Fruit fly (Drosophila melanogaster) whole organism, embryonic: ENCODE measurements around the gene Neu2.

Source experiments
- CG10267 ChIP-seq: fragments of 200-800 bp; sonication (Bioruptor generic); optimal IDR thresholded peaks from 2 replicates; lab custom pipeline; 2018; ENCODE audit warnings: missing biosample characterization, mild to moderate bottlenecking, missing genetic modification characterization, moderate library complexity
- CG10321 ChIP-seq: fragments of 200-800 bp; sonication (Bioruptor generic); IDR thresholded peaks from 2 replicates; pipeline ENCODE4 v1.3.6; 2022; ENCODE audit warnings: missing biosample characterization, missing genetic modification characterization
- CG10543 ChIP-seq: fragments of 200-800 bp; sonication (Bioruptor generic); optimal IDR thresholded peaks from 3 replicates; lab custom pipeline; 2017; ENCODE audit warnings: missing biosample characterization, mild to moderate bottlenecking, missing genetic modification characterization, moderate library complexity
- CG11696 ChIP-seq: fragments of 200-800 bp; sonication (Bioruptor generic); IDR thresholded peaks from 2 replicates; pipeline ENCODE4 v1.3.6; 2022; ENCODE audit warnings: missing biosample characterization, missing genetic modification characterization
- CG12104 ChIP-seq: fragments of 200-800 bp; sonication (Bioruptor generic); optimal IDR thresholded peaks from 3 replicates; lab custom pipeline; 2016; ENCODE audit warnings: missing biosample characterization, missing genetic modification characterization
- CG1233 ChIP-seq: fragments of 200-800 bp; sonication (Bioruptor generic); optimal IDR thresholded peaks from 4 replicates; lab custom pipeline; 2018; ENCODE audit warnings: missing biosample characterization, mild to moderate bottlenecking, missing genetic modification characterization
- CG13424 ChIP-seq: fragments of 200-800 bp; sonication (Bioruptor generic); optimal IDR thresholded peaks from 2 replicates; lab custom pipeline; 2019; ENCODE audit warnings: missing biosample characterization, mild to moderate bottlenecking, missing genetic modification characterization, moderate library complexity
- CG14710 ChIP-seq: fragments of 200-800 bp; sonication (Bioruptor generic); optimal IDR thresholded peaks from 3 replicates; lab custom pipeline; 2019; ENCODE audit warnings: missing biosample characterization, mild to moderate bottlenecking, missing genetic modification characterization, moderate library complexity
- CG14860 ChIP-seq: fragments of 200-800 bp; sonication (Bioruptor generic); IDR thresholded peaks from 3 replicates; pipeline ENCODE4 v1.3.6; 2022; ENCODE audit warnings: missing biosample characterization, missing genetic modification characterization; ENCODE audit not compliant: partially characterized antibody
- CG15269 ChIP-seq: fragments of 200-800 bp; sonication (Bioruptor generic); optimal IDR thresholded peaks from 2 replicates; lab custom pipeline; 2018; ENCODE audit warnings: missing biosample characterization, mild to moderate bottlenecking, missing genetic modification characterization, moderate library complexity
- CG16813 ChIP-seq: fragments of 200-800 bp; sonication (Bioruptor generic); IDR thresholded peaks from 3 replicates; pipeline ENCODE4 v1.3.6; 2022; ENCODE audit warnings: missing biosample characterization, missing genetic modification characterization; ENCODE audit not compliant: partially characterized antibody
- CG16815 ChIP-seq: fragments of 200-800 bp; sonication (Bioruptor generic); optimal IDR thresholded peaks from 3 replicates; lab custom pipeline; 2017; ENCODE audit warnings: missing biosample characterization, mild to moderate bottlenecking, missing genetic modification characterization
- CG17328 ChIP-seq: fragments of 200-800 bp; sonication (Bioruptor generic); IDR thresholded peaks from 2 replicates; pipeline ENCODE4 v1.3.6; 2022; ENCODE audit warnings: missing biosample characterization, missing genetic modification characterization
- CG1832 ChIP-seq: fragments of 200-800 bp; sonication (Bioruptor generic); optimal IDR thresholded peaks from 2 replicates; lab custom pipeline; 2017; ENCODE audit warnings: missing biosample characterization, mild to moderate bottlenecking, missing genetic modification characterization, inconsistent platforms
- CG33213 ChIP-seq: fragments of 200-800 bp; sonication (Bioruptor generic); optimal IDR thresholded peaks from 3 replicates; lab custom pipeline; 2016; ENCODE audit warnings: missing biosample characterization, missing genetic modification characterization
- CG33557 ChIP-seq: fragments of 200-800 bp; sonication (Bioruptor generic); optimal IDR thresholded peaks from 2 replicates; lab custom pipeline; 2019; ENCODE audit warnings: missing biosample characterization, mild to moderate bottlenecking, missing genetic modification characterization, moderate library complexity
- CG42726 ChIP-seq: fragments of 200-800 bp; sonication (Bioruptor generic); IDR thresholded peaks from 2 replicates; pipeline ENCODE4 v1.3.6; 2022; ENCODE audit warnings: missing biosample characterization, missing genetic modification characterization; ENCODE audit not compliant: partially characterized antibody
- CG4360 ChIP-seq: fragments of 200-800 bp; sonication (Bioruptor generic); IDR thresholded peaks from 2 replicates; pipeline ENCODE4 v1.3.6; 2022; ENCODE audit warnings: missing biosample characterization, missing genetic modification characterization
- CG4404 ChIP-seq: fragments of 200-800 bp; sonication (Bioruptor generic); IDR thresholded peaks from 2 replicates; pipeline ENCODE4 v1.3.6; 2022; ENCODE audit warnings: missing biosample characterization, missing genetic modification characterization
- CG4730 ChIP-seq: fragments of 200-800 bp; sonication (Bioruptor generic); IDR thresholded peaks from 2 replicates; pipeline ENCODE4 v1.3.6; 2022; ENCODE audit warnings: missing biosample characterization, missing genetic modification characterization
- CG8359 ChIP-seq: fragments of 200-800 bp; sonication (Bioruptor generic); optimal IDR thresholded peaks from 2 replicates; lab custom pipeline; 2017; ENCODE audit warnings: missing biosample characterization, mild to moderate bottlenecking, missing genetic modification characterization, borderline replicate concordance
- CG9797 ChIP-seq: fragments of 200-800 bp; sonication (Bioruptor generic); optimal IDR thresholded peaks from 3 replicates; lab custom pipeline; 2018; ENCODE audit warnings: missing biosample characterization, mild to moderate bottlenecking, missing genetic modification characterization
- E2f1 ChIP-seq: fragments of 200-800 bp; sonication (Bioruptor generic); IDR thresholded peaks from 2 replicates; pipeline ENCODE4 v1.3.6; 2022; ENCODE audit warnings: missing biosample characterization, missing genetic modification characterization
- ERR ChIP-seq: fragments of 200-800 bp; sonication (Bioruptor generic); optimal IDR thresholded peaks from 2 replicates; lab custom pipeline; 2016; ENCODE audit warnings: missing biosample characterization, missing genetic modification characterization
- HLHmδ ChIP-seq: fragments of 200-800 bp; sonication (Bioruptor generic); optimal IDR thresholded peaks from 2 replicates; lab custom pipeline; 2018; ENCODE audit warnings: missing biosample characterization, mild to moderate bottlenecking, missing genetic modification characterization, moderate library complexity
- Med ChIP-seq: fragments of 200-800 bp; sonication (Bioruptor generic); peaks from one replicate; lab custom pipeline; 2016; ENCODE audit warnings: missing biosample characterization, missing genetic modification characterization, mild to moderate bottlenecking, inconsistent platforms, moderate library complexity
- Nf-YB ChIP-seq: fragments of 200-800 bp; sonication (Bioruptor generic); optimal IDR thresholded peaks from 3 replicates; lab custom pipeline; 2019; ENCODE audit warnings: missing biosample characterization, mild to moderate bottlenecking, missing genetic modification characterization, moderate library complexity
- Nf-YC ChIP-seq: fragments of 200-800 bp; optimal IDR thresholded peaks from 3 replicates; lab custom pipeline; 2019; ENCODE audit warnings: missing biosample characterization, mild to moderate bottlenecking, missing genetic modification characterization, moderate library complexity
- Taf1 ChIP-seq: fragments of 200-800 bp; sonication (Bioruptor generic); IDR thresholded peaks from 2 replicates; pipeline ENCODE4 v1.3.6; 2022; ENCODE audit warnings: missing biosample characterization, missing genetic modification characterization
- ac ChIP-seq: fragments of 200-800 bp; sonication (Bioruptor generic); optimal IDR thresholded peaks from 3 replicates; lab custom pipeline; 2017; ENCODE audit warnings: missing biosample characterization, mild to moderate bottlenecking, missing genetic modification characterization
- ara ChIP-seq: fragments of 200-800 bp; sonication (Bioruptor generic); IDR thresholded peaks from 2 replicates; pipeline ENCODE4 v1.3.6; 2022; ENCODE audit warnings: missing biosample characterization, missing genetic modification characterization
- bcd ChIP-seq: fragments of 200-800 bp; sonication (Bioruptor generic); optimal IDR thresholded peaks from 2 replicates; lab custom pipeline; 2017; ENCODE audit warnings: missing biosample characterization, mild to moderate bottlenecking, missing genetic modification characterization
- cg ChIP-seq: fragments of 200-800 bp; sonication (Bioruptor generic); optimal IDR thresholded peaks from 3 replicates; lab custom pipeline; 2019; ENCODE audit warnings: missing biosample characterization, mild to moderate bottlenecking, missing genetic modification characterization, moderate library complexity
- chm ChIP-seq: fragments of 200-800 bp; sonication (Bioruptor generic); IDR thresholded peaks from 2 replicates; pipeline ENCODE4 v1.3.6; 2022; ENCODE audit warnings: missing biosample characterization, missing genetic modification characterization
- dmrt11E ChIP-seq: fragments of 200-800 bp; sonication (Bioruptor generic); optimal IDR thresholded peaks from 3 replicates; lab custom pipeline; 2018; ENCODE audit warnings: missing biosample characterization, mild to moderate bottlenecking, missing genetic modification characterization, moderate library complexity
- grau ChIP-seq: fragments of 200-800 bp; optimal IDR thresholded peaks from 3 replicates; lab custom pipeline; 2019; ENCODE audit warnings: missing biosample characterization, mild to moderate bottlenecking, missing genetic modification characterization, moderate library complexity
- ham ChIP-seq: fragments of 200-800 bp; sonication (Bioruptor generic); IDR thresholded peaks from 2 replicates; pipeline ENCODE4 v1.3.6; 2022; ENCODE audit warnings: missing biosample characterization, missing genetic modification characterization
- insv ChIP-seq, 2 experiments: fragments of 200-800 bp; sonication (Bioruptor generic); optimal IDR thresholded peaks; 3 replicates each; lab custom pipeline; 2016 to 2018; ENCODE audit warnings: missing biosample characterization in 2 of 2, missing genetic modification characterization in 2 of 2
- lola ChIP-seq, 3 experiments: fragments of >200 bp in 2 of 3; fragments of 200-800 bp in 1 of 3; sonication (Bioruptor generic) in 1 of 3; optimal IDR thresholded peaks; 2 replicates each; lab custom pipeline; 2017 to 2019; ENCODE audit warnings: missing biosample characterization in 3 of 3, missing genetic modification characterization in 3 of 3, mild to moderate bottlenecking in 1 of 3, moderate library complexity in 1 of 3
- otp ChIP-seq: fragments of 200-800 bp; sonication (Bioruptor generic); IDR thresholded peaks from 3 replicates; pipeline ENCODE4, ENCODE4 v1.3.6; 2022; ENCODE audit warnings: missing biosample characterization, missing genetic modification characterization
- phol ChIP-seq: fragments of 200-800 bp; sonication (Bioruptor generic); optimal IDR thresholded peaks from 3 replicates; lab custom pipeline; 2018; ENCODE audit warnings: missing biosample characterization, mild to moderate bottlenecking, missing genetic modification characterization, moderate library complexity
- prd ChIP-seq, 3 experiments: fragments of >200 bp in 2 of 3; fragments of 200-800 bp in 1 of 3; sonication (Bioruptor generic) in 1 of 3; optimal IDR thresholded peaks in 2 of 3; IDR thresholded peaks in 1 of 3; 2 replicates in 2 of 3; 3 replicates in 1 of 3; pipeline versions ENCODE4 v1.3.6 to Lab custom; 2017 to 2022; ENCODE audit warnings: missing biosample characterization in 1 of 3, missing genetic modification characterization in 1 of 3
- seq ChIP-seq: fragments of 200-800 bp; sonication (Bioruptor generic); IDR thresholded peaks from 2 replicates; pipeline ENCODE4 v1.3.6; 2022; ENCODE audit warnings: missing biosample characterization, missing genetic modification characterization
- shn ChIP-seq: fragments of 200-800 bp; sonication (Bioruptor generic); optimal IDR thresholded peaks from 3 replicates; lab custom pipeline; 2016; ENCODE audit warnings: missing biosample characterization, missing genetic modification characterization
- tll ChIP-seq, 2 experiments: fragments of 200-800 bp in 1 of 2; fragments of >200 bp in 1 of 2; sonication (Bioruptor generic) in 1 of 2; optimal IDR thresholded peaks; 2 replicates each; lab custom pipeline; 2017 to 2019; ENCODE audit warnings: missing biosample characterization in 2 of 2, missing genetic modification characterization in 2 of 2, mild to moderate bottlenecking in 1 of 2, moderate library complexity in 1 of 2
- trem ChIP-seq: fragments of 200-800 bp; optimal IDR thresholded peaks from 3 replicates; lab custom pipeline; 2019; ENCODE audit warnings: missing biosample characterization, mild to moderate bottlenecking, missing genetic modification characterization, moderate library complexity
- z ChIP-seq: fragments of 200-800 bp; sonication (Bioruptor generic); IDR thresholded peaks from 3 replicates; pipeline ENCODE4 v1.3.6; 2022; ENCODE audit warnings: missing biosample characterization, missing genetic modification characterization
- zen ChIP-seq: fragments of 200-800 bp; sonication (Bioruptor generic); optimal IDR thresholded peaks from 3 replicates; lab custom pipeline; 2018; ENCODE audit warnings: missing biosample characterization, mild to moderate bottlenecking, missing genetic modification characterization, moderate library complexity
- zf30C ChIP-seq: fragments of 200-800 bp; sonication (Bioruptor generic); optimal IDR thresholded peaks from 3 replicates; lab custom pipeline; 2018; ENCODE audit warnings: missing biosample characterization, mild to moderate bottlenecking, missing genetic modification characterization

Gene Neu2

DNA sequence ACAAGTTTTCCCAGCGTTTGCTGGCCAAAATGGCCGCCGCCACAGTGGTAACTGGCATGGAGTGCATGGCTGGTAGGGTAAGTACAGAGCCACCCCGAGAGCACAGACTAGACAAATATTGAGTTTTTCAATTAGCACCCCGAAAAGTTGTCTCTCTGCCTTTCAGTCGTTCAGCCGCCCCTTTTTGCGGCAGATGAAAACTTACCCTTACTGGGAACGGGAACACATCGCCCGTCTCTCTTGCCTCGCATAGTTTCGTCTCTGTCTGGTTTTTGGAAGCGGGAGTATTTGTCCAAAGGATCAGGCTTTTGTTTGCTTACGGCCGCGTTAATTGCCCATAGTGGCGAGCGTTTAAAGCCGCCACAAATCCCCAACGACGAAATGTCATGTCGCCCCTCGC is 31.6 kb downstream of the Neu2 start:
- TF ChIP-seq chm (GFP tag; lab: Robert Waterston, UW) (no peak), trem (tag; lab: Kevin White, UChicago) (no peak), Taf1 (GFP tag; lab: Robert Waterston, UW) (no peak), CG12104 (GFP tag; lab: Kevin White, UChicago) (no peak), Nf-YC (peak; percentile 88), CG9797 (GFP tag; lab: Kevin White, UChicago) (no peak), bcd (no peak), CG11696 (GFP tag; lab: Robert Waterston, UW) (no peak), E2f1 (GFP tag; lab: Robert Waterston, UW) (no peak), CG1832 (GFP tag; lab: Kevin White, UChicago) (peak; percentile 59), zf30C (GFP tag; lab: Kevin White, UChicago) (no peak), insv (GFP tag; optimal IDR thresholded peaks at IDR 0.05; lab: Kevin White, UChicago) (no peak), shn (no peak), phol (tag; lab: Kevin White, UChicago) (peak; percentile 18), CG14860 (GFP tag; lab: Robert Waterston, UW) (no peak), z (GFP tag; lab: Robert Waterston, UW) (0 out of 3 replicates have a peak, but pooled peaks have one; percentile 15), cg (GFP tag; lab: Kevin White, UChicago) (peak; percentile 17), CG15269 (tag; lab: Kevin White, UChicago) (no peak), grau (tag; lab: Kevin White, UChicago) (peak; percentile 70), otp (GFP tag; lab: Robert Waterston, UW) (0 out of 3 replicates have a peak, but pooled peaks have one; percentile 24), CG10543 (no peak), CG4360 (GFP tag; lab: Robert Waterston, UW) (0 out of 2 replicates have a peak, but pooled peaks have one; percentile 17), Med (GFP tag; lab: Kevin White, UChicago) (peak; percentile 19), tll (GFP tag; optimal IDR thresholded peaks at IDR 0.05; lab: Kevin White, UChicago) (peak in 1 of 2 experiments; percentile 19), ham (GFP tag; lab: Robert Waterston, UW) (no peak), CG10321 (GFP tag; lab: Robert Waterston, UW) (peak; percentile 76), CG42726 (GFP tag; lab: Robert Waterston, UW) (no peak), CG4730 (no peak), Nf-YB (GFP tag; lab: Kevin White, UChicago) (peak; percentile 78), ERR (no peak), seq (peak; percentile 93), ara (GFP tag; lab: Robert Waterston, UW) (peak; percentile 41; the same call in 1 of the 2 replicates), CG8359 (GFP tag; lab: Kevin White, UChicago) (no peak), CG4404 (GFP tag; lab: Robert Waterston, UW) (no peak), HLHmδ (GFP tag; lab: Kevin White, UChicago) (no peak)

DNA sequence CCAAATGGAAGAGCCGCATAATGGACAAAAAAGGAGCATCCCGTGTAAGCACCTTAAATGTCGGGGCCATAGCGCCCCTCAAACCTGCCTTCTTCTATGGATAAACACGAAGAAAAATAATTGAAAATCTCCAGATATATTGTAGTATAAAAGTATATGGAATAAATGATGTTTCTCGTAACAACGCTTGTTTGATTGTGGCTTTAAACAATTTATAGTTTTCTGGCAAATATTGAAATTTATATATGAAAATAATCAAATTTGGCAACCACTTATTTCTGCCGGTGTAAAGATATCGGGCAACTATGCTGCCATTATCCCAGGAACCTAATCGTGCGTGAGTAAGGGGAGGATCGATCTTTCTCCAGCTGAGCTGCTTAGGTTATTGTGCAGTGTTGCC is 35.2 kb downstream of the Neu2 start:
- TF ChIP-seq CG1233 (GFP tag; lab: Kevin White, UChicago) (no peak), CG13424 (tag; lab: Kevin White, UChicago) (no peak), CG33213 (GFP tag; lab: Kevin White, UChicago) (no peak), CG16815 (GFP tag; lab: Kevin White, UChicago) (peak; percentile 1), dmrt11E (tag; lab: Kevin White, UChicago) (peak; percentile 59), CG17328 (GFP tag; lab: Robert Waterston, UW) (no peak), CG9797 (GFP tag; lab: Kevin White, UChicago) (no peak), CG16813 (GFP tag; lab: Robert Waterston, UW) (no peak), CG33557 (GFP tag; lab: Kevin White, UChicago) (no peak), CG14710 (tag; lab: Kevin White, UChicago) (peak; percentile 23), lola (GFP tag; optimal IDR thresholded peaks at IDR 0.05; lab: Kevin White, UChicago) (peak in 1 of 3 experiments; percentile 17), prd (optimal IDR thresholded peaks at IDR 0.05; lab: Kevin White, UChicago) (no peak), prd (GFP tag; IDR thresholded peaks at IDR 0.05; lab: Robert Waterston, UW) (peak; percentile 48; the same call in 1 of the 3 replicates), ac (GFP tag; lab: Kevin White, UChicago) (peak; percentile 24), CG10267 (tag; lab: Kevin White, UChicago) (peak; percentile 24), zen (peak; percentile 56), CG4404 (GFP tag; lab: Robert Waterston, UW) (peak; percentile 20; the same call in 1 of the 2 replicates)
